Worm (Caenorhabditis elegans): ENCODE measurements around the gene srxa-18.

DNA sequence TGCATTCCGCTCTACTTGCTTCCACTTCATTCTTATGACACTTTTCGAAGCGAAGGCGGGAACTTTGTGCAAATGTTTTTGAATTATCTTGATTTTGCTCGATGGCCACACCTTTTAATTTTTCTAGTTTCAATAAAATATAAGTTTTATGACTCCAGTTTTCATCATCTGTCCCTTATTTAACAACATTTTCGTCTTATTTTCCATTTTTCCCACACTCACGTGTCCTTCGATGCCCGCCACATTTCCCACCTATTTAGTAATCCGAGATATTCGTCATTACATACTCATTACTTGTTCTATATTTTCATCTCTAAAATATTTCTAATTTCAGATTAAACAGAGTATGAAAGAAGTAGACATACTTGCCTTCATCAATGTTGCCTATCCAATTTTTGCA, 26.4 kb downstream of the srxa-18 start, which contains the start of gene srd-49:
- TF ChIP-seq mdl-1 (tag; optimal IDR thresholded peaks at IDR 0.05) (no peak), nhr-25 (tag; optimal IDR thresholded peaks at IDR 0.05) (no peak), elt-3 (tag; optimal IDR thresholded peaks at IDR 0.05) (no peak), nhr-77 (tag; optimal IDR thresholded peaks at IDR 0.05) (no peak), ztf-4 (tag; optimal IDR thresholded peaks at IDR 0.05) (no peak), mbf-1 (tag; optimal IDR thresholded peaks at IDR 0.05) (no peak), ztf-11 (tag; optimal IDR thresholded peaks at IDR 0.05) (no peak)

All from whole organism, L2 larva.